Worm (Caenorhabditis elegans): ENCODE measurements around the gene F56D5.6.

DNA sequence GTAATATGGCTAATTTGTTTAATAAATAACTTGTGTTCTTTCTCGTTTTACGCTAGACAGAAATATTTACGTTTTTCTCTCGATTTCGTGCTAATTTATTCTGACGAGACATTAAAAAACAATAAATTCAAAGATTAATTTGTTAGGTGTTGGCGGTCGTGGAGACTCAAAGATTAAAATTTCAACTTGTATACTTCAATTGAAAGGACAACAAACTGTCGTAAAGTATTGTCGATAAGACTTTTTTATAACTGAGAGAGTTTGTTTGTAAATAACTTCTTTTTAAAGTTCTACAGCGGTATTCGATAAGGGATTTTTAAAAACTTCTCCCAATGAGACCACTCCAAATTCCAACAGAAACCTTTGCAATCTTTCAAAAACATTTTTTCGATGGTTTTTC is 48.0 kb upstream of the F56D5.6 start:
- TF ChIP-seq ztf-11 (tag; optimal IDR thresholded peaks at IDR 0.05), result no peak
- no peak for TF ChIP-seq attf-4 (tag; optimal IDR thresholded peaks at IDR 0.05)
- no peak for TF ChIP-seq nhr-11 (tag; optimal IDR thresholded peaks at IDR 0.05)
- TF ChIP-seq Y75B8A.6 (GFP tag; IDR thresholded peaks at IDR 0.05), result no peak
- no peak for TF ChIP-seq lin-39 (tag; optimal IDR thresholded peaks at IDR 0.05)
- TF ChIP-seq lin-29 (GFP tag; IDR thresholded peaks at IDR 0.05), result no peak
- TF ChIP-seq daf-12 (tag; optimal IDR thresholded peaks at IDR 0.05), result no peak
- TF ChIP-seq dmd-9 (GFP tag; IDR thresholded peaks at IDR 0.05), result no peak
- TF ChIP-seq aly-2 (tag; optimal IDR thresholded peaks at IDR 0.05), result no peak
- no peak for TF ChIP-seq aha-1 (tag)
- no peak for TF ChIP-seq nhr-10 (tag; optimal IDR thresholded peaks at IDR 0.05)
